Worm (Caenorhabditis elegans): ENCODE measurements around the gene F57G12.2.

ce11 chrX:12200577-12200976, 40.7 kb upstream of the F57G12.2 start:
- TF ChIP-seq mdl-1 (tag; optimal IDR thresholded peaks at IDR 0.05) (no peak), mbf-1 (tag; optimal IDR thresholded peaks at IDR 0.05) (no peak), sem-4 (tag; optimal IDR thresholded peaks at IDR 0.05) (no peak), gmeb-1 (tag; optimal IDR thresholded peaks at IDR 0.05) (no peak)

All from whole organism, L2 larva.